Worm (Caenorhabditis elegans) whole organism, mixed stage, embryonic: ENCODE data around the gene F35E12.10.

Experiments used
- cnd-1 ChIP-seq: fragments of 200-800 bp; sonication (Bioruptor generic); optimal IDR thresholded peaks from 2 replicates; lab custom pipeline; 2018; ENCODE audit warnings: mild to moderate bottlenecking, missing genetic modification characterization, missing compliant biosample characterization
- flh-1 ChIP-seq: fragments of 200-800 bp; sonication (Bioruptor generic); optimal IDR thresholded peaks from 2 replicates; lab custom pipeline; 2018; ENCODE audit warnings: mild to moderate bottlenecking, missing genetic modification characterization, moderate library complexity, missing compliant biosample characterization
- lin-13 ChIP-seq: fragments of 150-350 bp; optimal IDR thresholded peaks from 2 replicates; lab custom pipeline; 2014; ENCODE audit warnings: missing biosample characterization, missing genetic modification characterization
- mep-1 ChIP-seq: fragments of 150-350 bp; optimal IDR thresholded peaks from 2 replicates; lab custom pipeline; 2017; ENCODE audit warnings: missing biosample characterization, missing genetic modification reagents, missing genetic modification characterization, inconsistent platforms
- nhr-12 ChIP-seq: fragments of 150-350 bp; optimal IDR thresholded peaks from 2 replicates; lab custom pipeline; 2014; ENCODE audit warnings: missing biosample characterization, missing genetic modification characterization
- nhr-237 ChIP-seq: fragments of 150-350 bp; optimal IDR thresholded peaks from 2 replicates; lab custom pipeline; 2014; ENCODE audit warnings: missing biosample characterization, missing genetic modification characterization
- nhr-76 ChIP-seq: sonication (generic microtip); optimal IDR thresholded peaks from 2 replicates; lab custom pipeline; 2017; ENCODE audit warnings: missing biosample characterization, missing genetic modification characterization
- tbx-8 ChIP-seq: fragments of 200-800 bp; sonication (Bioruptor generic); optimal IDR thresholded peaks from 2 replicates; lab custom pipeline; 2018; ENCODE audit warnings: mild to moderate bottlenecking, missing genetic modification characterization, moderate library complexity, missing compliant biosample characterization
- unc-62 ChIP-seq: fragments of 150-350 bp; optimal IDR thresholded peaks from 2 replicates; lab custom pipeline; 2014; ENCODE audit warnings: missing biosample characterization, missing genetic modification reagents, missing genetic modification characterization
- ztf-11 ChIP-seq: fragments of 150-350 bp; optimal IDR thresholded peaks from 2 replicates; lab custom pipeline; 2014; ENCODE audit warnings: missing biosample characterization, missing genetic modification characterization

DNA sequence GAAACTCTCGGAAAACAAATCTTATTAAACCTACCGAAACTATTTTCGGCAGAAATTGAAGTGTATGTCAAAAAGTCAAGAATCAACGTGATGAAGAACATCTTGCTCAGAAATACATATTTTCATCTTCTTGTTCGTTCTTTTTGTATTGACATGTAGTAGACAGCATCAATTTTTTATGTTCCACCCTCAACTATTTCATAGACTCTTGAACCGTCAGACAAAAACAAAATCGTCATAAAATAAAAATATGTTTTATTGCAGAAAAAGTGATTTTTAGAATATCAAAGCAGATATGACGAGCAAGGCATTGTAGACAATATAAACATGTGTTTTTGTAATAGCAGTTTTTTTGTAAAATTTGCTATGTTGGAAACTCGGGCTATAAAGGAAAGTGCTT is 23.8 kb downstream of the F35E12.10 start, which contains the start of gene F35E12.2:
- TF ChIP-seq flh-1 (GFP tag; lab: Kevin White, UChicago) (no peak), nhr-12 (tag; lab: Kevin White, UChicago) (no peak), cnd-1 (tag; lab: Kevin White, UChicago) (no peak), tbx-8 (GFP tag; lab: Kevin White, UChicago) (no peak), mep-1 (tag; lab: Kevin White, UChicago) (no peak), nhr-237 (no peak), unc-62 (GFP tag; lab: Kevin White, UChicago) (no peak), nhr-76 (tag; lab: Kevin White, UChicago) (no peak), ztf-11 (tag; lab: Kevin White, UChicago) (no peak), lin-13 (tag; lab: Kevin White, UChicago) (no peak)
